Fruit fly (Drosophila melanogaster) whole organism, embryonic: ENCODE data around the gene CG16719.

Experiments
- ATbp ChIP-seq: fragments of 200-800 bp; sonication (Bioruptor generic); optimal IDR thresholded peaks from 2 replicates; lab custom pipeline; 2017; ENCODE audit warnings: missing biosample characterization, mild to moderate bottlenecking, missing genetic modification characterization, missing genetic modification reagents
- Adf1 ChIP-seq: fragments of 200-800 bp; sonication (Bioruptor generic); IDR thresholded peaks from 2 replicates; pipeline ENCODE4 v1.3.6; 2022; ENCODE audit warnings: missing biosample characterization, missing genetic modification characterization
- CG12071 ChIP-seq: fragments of 200-800 bp; sonication (Bioruptor generic); optimal IDR thresholded peaks from 3 replicates; lab custom pipeline; 2018; ENCODE audit warnings: missing biosample characterization, mild to moderate bottlenecking, missing genetic modification characterization
- CG12236 ChIP-seq: fragments of 200-800 bp; sonication (Bioruptor generic); optimal IDR thresholded peaks from 2 replicates; lab custom pipeline; 2016; ENCODE audit warnings: missing biosample characterization, missing genetic modification characterization
- CG13296 ChIP-seq: fragments of 200-800 bp; sonication (Bioruptor generic); optimal IDR thresholded peaks from 3 replicates; lab custom pipeline; 2018; ENCODE audit warnings: missing biosample characterization, mild to moderate bottlenecking, missing genetic modification characterization
- CG13624 ChIP-seq: fragments of 200-800 bp; sonication (Bioruptor generic); optimal IDR thresholded peaks from 2 replicates; lab custom pipeline; 2016; ENCODE audit warnings: missing biosample characterization, missing genetic modification characterization
- CG14441 ChIP-seq: fragments of 200-800 bp; sonication (Bioruptor generic); IDR thresholded peaks from 2 replicates; pipeline ENCODE4 v1.3.6; 2022; ENCODE audit warnings: missing biosample characterization, missing genetic modification characterization
- CG14710 ChIP-seq: fragments of 200-800 bp; sonication (Bioruptor generic); optimal IDR thresholded peaks from 3 replicates; lab custom pipeline; 2019; ENCODE audit warnings: missing biosample characterization, mild to moderate bottlenecking, missing genetic modification characterization, moderate library complexity
- CG15073 ChIP-seq: fragments of 200-800 bp; sonication (Bioruptor generic); optimal IDR thresholded peaks from 2 replicates; lab custom pipeline; 2016; ENCODE audit warnings: missing biosample characterization, missing genetic modification characterization
- CG15479 ChIP-seq: fragments of 200-800 bp; sonication (Bioruptor generic); optimal IDR thresholded peaks from 3 replicates; lab custom pipeline; 2019; ENCODE audit warnings: missing biosample characterization, mild to moderate bottlenecking, missing genetic modification characterization, moderate library complexity
- CG17186 ChIP-seq: fragments of 200-800 bp; sonication (Bioruptor generic); optimal IDR thresholded peaks from 3 replicates; lab custom pipeline; 2017; ENCODE audit warnings: missing biosample characterization, missing genetic modification reagents, missing genetic modification characterization
- CG18599 ChIP-seq: fragments of 200-800 bp; sonication (Bioruptor generic); optimal IDR thresholded peaks from 3 replicates; lab custom pipeline; 2017; ENCODE audit warnings: missing biosample characterization, missing genetic modification characterization, mild to moderate bottlenecking, moderate library complexity, missing genetic modification reagents
- CG2199 ChIP-seq: fragments of 200-800 bp; sonication (Bioruptor generic); IDR thresholded peaks from 3 replicates; pipeline ENCODE4 v1.3.6; 2022; ENCODE audit warnings: missing biosample characterization, missing genetic modification characterization
- CG32767 ChIP-seq: fragments of 200-800 bp; sonication (Bioruptor generic); IDR thresholded peaks from 2 replicates; pipeline ENCODE4 v1.3.6; 2022; ENCODE audit warnings: missing biosample characterization, missing genetic modification characterization
- CG34422 ChIP-seq: fragments of 200-800 bp; sonication (Bioruptor generic); IDR thresholded peaks from 3 replicates; pipeline ENCODE4 v1.3.6; 2022; ENCODE audit warnings: missing biosample characterization, missing genetic modification characterization
- CG4617 ChIP-seq: fragments of 200-800 bp; sonication (Bioruptor generic); optimal IDR thresholded peaks from 3 replicates; lab custom pipeline; 2016; ENCODE audit warnings: missing biosample characterization, missing genetic modification characterization, borderline replicate concordance
- CG8359 ChIP-seq: fragments of 200-800 bp; sonication (Bioruptor generic); optimal IDR thresholded peaks from 2 replicates; lab custom pipeline; 2017; ENCODE audit warnings: missing biosample characterization, mild to moderate bottlenecking, missing genetic modification characterization, borderline replicate concordance
- CG8478 ChIP-seq: fragments of >200 bp; optimal IDR thresholded peaks from 2 replicates; lab custom pipeline; 2018
- CG9215 ChIP-seq: fragments of 200-800 bp; sonication (Bioruptor generic); IDR thresholded peaks from 2 replicates; pipeline ENCODE4 v1.3.6; 2022; ENCODE audit warnings: missing biosample characterization, missing genetic modification characterization
- Dll ChIP-seq: fragments of 200-800 bp; sonication (Bioruptor generic); IDR thresholded peaks from 4 replicates; pipeline ENCODE4 v1.3.6; 2022; ENCODE audit warnings: missing biosample characterization, missing genetic modification characterization; ENCODE audit not compliant: partially characterized antibody
- Fer3 ChIP-seq: fragments of 200-800 bp; sonication (Bioruptor generic); optimal IDR thresholded peaks from 2 replicates; lab custom pipeline; 2018; ENCODE audit warnings: missing biosample characterization, mild to moderate bottlenecking, missing genetic modification characterization, moderate library complexity
- Hsf ChIP-seq: fragments of 200-800 bp; sonication (Bioruptor generic); optimal IDR thresholded peaks from 3 replicates; lab custom pipeline; 2016; ENCODE audit warnings: missing biosample characterization, missing genetic modification characterization
- Jarid2 ChIP-seq: fragments of 200-800 bp; sonication (Bioruptor generic); optimal IDR thresholded peaks from 3 replicates; lab custom pipeline; 2017; ENCODE audit warnings: mild to moderate bottlenecking, missing biosample characterization, missing genetic modification reagents, missing genetic modification characterization
- Ravus ChIP-seq: fragments of 200-800 bp; sonication (Bioruptor generic); IDR thresholded peaks from 2 replicates; pipeline ENCODE4 v1.3.6; 2022; ENCODE audit warnings: missing biosample characterization, missing genetic modification characterization
- Xbp1 ChIP-seq: fragments of 200-800 bp; sonication (Bioruptor generic); optimal IDR thresholded peaks from 3 replicates; lab custom pipeline; 2016; ENCODE audit warnings: missing biosample characterization, mild to moderate bottlenecking, missing genetic modification characterization
- ase ChIP-seq: fragments of 200-800 bp; sonication (Bioruptor generic); IDR thresholded peaks from 3 replicates; pipeline ENCODE4 v1.3.6; 2022; ENCODE audit warnings: missing biosample characterization, missing genetic modification characterization
- ato ChIP-seq: fragments of 200-800 bp; sonication (Bioruptor generic); IDR thresholded peaks from 2 replicates; pipeline ENCODE4 v1.3.6; 2022; ENCODE audit warnings: missing biosample characterization, missing genetic modification characterization; ENCODE audit not compliant: partially characterized antibody
- btn ChIP-seq: fragments of 200-800 bp; sonication (Bioruptor generic); optimal IDR thresholded peaks from 2 replicates; lab custom pipeline; 2016; ENCODE audit warnings: missing biosample characterization, missing genetic modification characterization
- chinmo ChIP-seq: fragments of 200-800 bp; sonication (Bioruptor generic); IDR thresholded peaks from 4 replicates; pipeline ENCODE4 v1.3.6; 2022; ENCODE audit warnings: missing biosample characterization, missing genetic modification characterization; ENCODE audit not compliant: partially characterized antibody
- chm ChIP-seq: fragments of 200-800 bp; sonication (Bioruptor generic); IDR thresholded peaks from 2 replicates; pipeline ENCODE4 v1.3.6; 2022; ENCODE audit warnings: missing biosample characterization, missing genetic modification characterization
- chn ChIP-seq: fragments of 200-800 bp; sonication (Bioruptor generic); optimal IDR thresholded peaks from 2 replicates; lab custom pipeline; 2016; ENCODE audit warnings: missing biosample characterization, missing genetic modification characterization
- dmrt11E ChIP-seq: fragments of 200-800 bp; sonication (Bioruptor generic); optimal IDR thresholded peaks from 3 replicates; lab custom pipeline; 2018; ENCODE audit warnings: missing biosample characterization, mild to moderate bottlenecking, missing genetic modification characterization, moderate library complexity
- eve ChIP-seq, 2 experiments: fragments of >200 bp; optimal IDR thresholded peaks; 2 replicates each; lab custom pipeline; 2017; ENCODE audit warnings: missing biosample characterization in 2 of 2, missing genetic modification characterization in 2 of 2
- ftz-f1 ChIP-seq: fragments of 200-800 bp; sonication (Bioruptor generic); optimal IDR thresholded peaks from 2 replicates; lab custom pipeline; 2016; ENCODE audit warnings: missing biosample characterization, missing genetic modification characterization
- gcm ChIP-seq: fragments of 200-800 bp; sonication (Bioruptor generic); optimal IDR thresholded peaks from 2 replicates; lab custom pipeline; 2019; ENCODE audit warnings: missing biosample characterization, mild to moderate bottlenecking, missing genetic modification characterization, moderate library complexity
- gsb ChIP-seq: fragments of 200-800 bp; sonication (Bioruptor generic); IDR thresholded peaks from 2 replicates; pipeline ENCODE4 v1.3.6; 2022; ENCODE audit warnings: missing biosample characterization, missing genetic modification characterization
- jing ChIP-seq: fragments of 200-800 bp; sonication (Bioruptor generic); optimal IDR thresholded peaks from 2 replicates; lab custom pipeline; 2018; ENCODE audit warnings: missing biosample characterization, mild to moderate bottlenecking, missing genetic modification characterization
- kni ChIP-seq: fragments of 200-800 bp; sonication (Bioruptor generic); optimal IDR thresholded peaks from 3 replicates; lab custom pipeline; 2017; ENCODE audit warnings: mild to moderate bottlenecking, missing biosample characterization, missing genetic modification reagents, missing genetic modification characterization
- lab ChIP-seq: fragments of 200-800 bp; sonication (Bioruptor generic); optimal IDR thresholded peaks from 3 replicates; lab custom pipeline; 2017; ENCODE audit warnings: missing biosample characterization, missing genetic modification characterization, mild to moderate bottlenecking, moderate library complexity, missing genetic modification reagents
- mirr ChIP-seq: fragments of 200-800 bp; sonication (Bioruptor generic); optimal IDR thresholded peaks from 3 replicates; lab custom pipeline; 2018; ENCODE audit warnings: missing biosample characterization, mild to moderate bottlenecking, missing genetic modification characterization
- nerfin-1 ChIP-seq: fragments of 200-800 bp; sonication (Bioruptor generic); optimal IDR thresholded peaks from 3 replicates; lab custom pipeline; 2019; ENCODE audit warnings: missing biosample characterization, mild to moderate bottlenecking, missing genetic modification characterization, moderate library complexity
- nerfin-2 ChIP-seq: fragments of 200-800 bp; sonication (Bioruptor generic); IDR thresholded peaks from 2 replicates; pipeline ENCODE4 v1.3.6; 2022; ENCODE audit warnings: missing biosample characterization, missing genetic modification characterization; ENCODE audit not compliant: partially characterized antibody
- row ChIP-seq: fragments of 200-800 bp; sonication (Bioruptor generic); IDR thresholded peaks from 3 replicates; pipeline ENCODE4 v1.3.6; 2022; ENCODE audit warnings: missing biosample characterization, missing genetic modification characterization
- sd ChIP-seq: fragments of 200-800 bp; sonication (Bioruptor generic); optimal IDR thresholded peaks from 3 replicates; lab custom pipeline; 2018; ENCODE audit warnings: missing biosample characterization, mild to moderate bottlenecking, missing genetic modification characterization, moderate library complexity
- sisA ChIP-seq: fragments of 200-800 bp; sonication (Bioruptor generic); IDR thresholded peaks from 2 replicates; pipeline ENCODE4 v1.3.6; 2022; ENCODE audit warnings: missing biosample characterization, missing genetic modification characterization
- sqz ChIP-seq: fragments of 200-800 bp; sonication (Bioruptor generic); optimal IDR thresholded peaks from 3 replicates; lab custom pipeline; 2018; ENCODE audit warnings: missing biosample characterization, mild to moderate bottlenecking, missing genetic modification characterization
- sr ChIP-seq: fragments of 200-800 bp; sonication (Bioruptor generic); IDR thresholded peaks from 3 replicates; pipeline ENCODE4 v1.3.6; 2022; ENCODE audit warnings: missing biosample characterization, missing genetic modification characterization
- tll ChIP-seq, 2 experiments: fragments of 200-800 bp in 1 of 2; fragments of >200 bp in 1 of 2; sonication (Bioruptor generic) in 1 of 2; optimal IDR thresholded peaks; 2 replicates each; lab custom pipeline; 2017 to 2019; ENCODE audit warnings: missing biosample characterization in 2 of 2, missing genetic modification characterization in 2 of 2, mild to moderate bottlenecking in 1 of 2, moderate library complexity in 1 of 2
- yki ChIP-seq: fragments of >200 bp; optimal IDR thresholded peaks from 3 replicates; lab custom pipeline; 2018
- zen ChIP-seq: fragments of 200-800 bp; sonication (Bioruptor generic); optimal IDR thresholded peaks from 3 replicates; lab custom pipeline; 2018; ENCODE audit warnings: missing biosample characterization, mild to moderate bottlenecking, missing genetic modification characterization, moderate library complexity

The CG16719 gene

dm6 chr3L:9714537-9715144 lies 29.7 kb downstream of the CG16719 start (continued):
- TF ChIP-seq CG17186 (GFP tag; lab: Kevin White, UChicago): no peak
- no peak for TF ChIP-seq ato (GFP tag; lab: Robert Waterston, UW)
- TF ChIP-seq zen (tag; lab: Kevin White, UChicago): no peak
- TF ChIP-seq CG9215 (GFP tag; lab: Robert Waterston, UW): no peak
- TF ChIP-seq mirr (GFP tag; lab: Kevin White, UChicago): no peak
- no peak for TF ChIP-seq CG12071 (GFP tag; lab: Kevin White, UChicago)
- no peak for TF ChIP-seq CG8359 (GFP tag; lab: Kevin White, UChicago)
- TF ChIP-seq chn (GFP tag; lab: Kevin White, UChicago): no peak
- no peak for TF ChIP-seq ftz-f1 (GFP tag; lab: Kevin White, UChicago)
- no peak for TF ChIP-seq btn
- TF ChIP-seq ATbp: no peak
- TF ChIP-seq CG4617 (GFP tag; lab: Kevin White, UChicago): peak; percentile 22
- 0 out of 3 replicates have a peak, but pooled peaks have one; percentile 70 for TF ChIP-seq CG2199
- no peak for TF ChIP-seq lab (GFP tag; lab: Kevin White, UChicago)
- TF ChIP-seq nerfin-2 (GFP tag; lab: Robert Waterston, UW): no peak
- TF ChIP-seq CG12236 (GFP tag; lab: Kevin White, UChicago): no peak
- no peak for TF ChIP-seq Hsf (GFP tag; lab: Kevin White, UChicago)
- peak; percentile 44 for TF ChIP-seq sd (tag; lab: Kevin White, UChicago)
- peak; percentile 9 for TF ChIP-seq CG18599 (GFP tag; lab: Kevin White, UChicago)
- TF ChIP-seq CG13624 (GFP tag; lab: Kevin White, UChicago): no peak
- TF ChIP-seq kni (GFP tag; lab: Kevin White, UChicago): peak; percentile 4
- 0 out of 2 replicates have a peak, but pooled peaks have one; percentile 17 for TF ChIP-seq CG14441 (GFP tag; lab: Robert Waterston, UW)
- TF ChIP-seq CG32767 (GFP tag; lab: Robert Waterston, UW): peak; percentile 41; the same call in 1 of the 2 replicates
- no peak for TF ChIP-seq chm (GFP tag; lab: Robert Waterston, UW)
- no peak for TF ChIP-seq yki
- TF ChIP-seq gsb (GFP tag; lab: Robert Waterston, UW): no peak
- TF ChIP-seq sr (GFP tag; lab: Robert Waterston, UW): peak; percentile 84
- TF ChIP-seq gcm: peak; percentile 56
- no peak for TF ChIP-seq row
- no peak for TF ChIP-seq eve (GFP tag; optimal IDR thresholded peaks at IDR 0.05; lab: Kevin White, UChicago)
- no peak for TF ChIP-seq Ravus (GFP tag; lab: Robert Waterston, UW)
- TF ChIP-seq Fer3: no peak
- no peak for TF ChIP-seq sqz (GFP tag; lab: Kevin White, UChicago)
- TF ChIP-seq CG34422: peak; percentile 67; the same call in 2 of the 3 replicates
- TF ChIP-seq tll (GFP tag; optimal IDR thresholded peaks at IDR 0.05; lab: Kevin White, UChicago): no peak
- TF ChIP-seq CG14710: no peak
- no peak for TF ChIP-seq CG13296
- 0 out of 4 replicates have a peak, but pooled peaks have one; percentile 26 for TF ChIP-seq Dll (GFP tag; lab: Robert Waterston, UW)
- TF ChIP-seq CG8478: peak; percentile 88
- peak; percentile 93; the same call in 3 of the 4 replicates for TF ChIP-seq chinmo (GFP tag; lab: Robert Waterston, UW)
- no peak for TF ChIP-seq ase (GFP tag; lab: Robert Waterston, UW)
- no peak for TF ChIP-seq Xbp1
- TF ChIP-seq sisA (GFP tag; lab: Robert Waterston, UW): no peak
- no peak for TF ChIP-seq jing
- TF ChIP-seq CG15073 (GFP tag; lab: Kevin White, UChicago): no peak
- no peak for TF ChIP-seq Adf1
- TF ChIP-seq nerfin-1: peak; percentile 3
- TF ChIP-seq CG15479 (GFP tag; lab: Kevin White, UChicago): peak; percentile 64
- no peak for TF ChIP-seq dmrt11E (tag; lab: Kevin White, UChicago)
- no peak for TF ChIP-seq Jarid2 (GFP tag; lab: Kevin White, UChicago)
